Fruit fly (Drosophila melanogaster): ENCODE measurements around the gene Hsp67Bc.
A peak's percentile ranks its signal among the peaks of the same experiment; 100 is the strongest.

Hsp67Bc gene

DNA sequence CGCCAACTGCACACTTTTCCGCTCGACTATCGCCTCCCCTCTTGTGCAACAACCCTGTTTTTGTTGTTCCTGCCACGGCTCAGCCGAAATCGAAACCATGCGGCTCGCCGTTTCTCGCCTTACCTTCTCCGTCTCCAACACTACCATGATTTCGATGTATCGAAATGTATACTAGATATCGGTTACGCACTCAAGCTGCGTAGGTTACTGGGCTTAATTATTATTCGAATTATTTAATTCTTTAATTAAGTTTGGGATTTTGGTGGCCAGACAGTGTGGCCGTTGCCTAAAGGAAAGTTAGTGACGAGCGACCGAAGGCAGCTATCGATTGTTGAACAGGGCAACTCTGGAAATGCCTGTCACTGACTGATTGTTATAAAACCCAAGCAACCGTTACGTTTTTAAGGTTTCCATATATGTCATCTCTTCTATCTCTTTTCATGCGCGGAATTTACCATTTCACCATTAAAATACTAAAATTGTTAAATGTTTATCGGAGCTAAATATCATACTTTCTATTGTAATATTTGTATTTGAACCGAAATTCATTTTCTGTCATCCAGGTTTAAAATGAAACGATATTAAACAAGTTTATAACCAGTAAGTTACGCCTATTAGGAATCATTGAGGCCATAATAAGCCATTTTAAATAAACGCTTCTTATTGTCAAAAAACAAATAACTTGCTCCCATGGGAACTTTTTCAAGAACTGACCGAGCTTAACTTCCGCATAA is 30.0 kb upstream of the Hsp67Bc start, which contains the start of gene eIF4E1 (continued):
- TF ChIP-seq CG1602 (GFP tag; optimal IDR thresholded peaks at IDR 0.05) (no peak), fd102C (GFP tag; optimal IDR thresholded peaks at IDR 0.05) (no peak), amos (GFP tag; IDR thresholded peaks at IDR 0.05; ENCODE audit: partially characterized antibody) (peak; percentile 86), CG4707 (GFP tag; optimal IDR thresholded peaks at IDR 0.05) (no peak), sima (GFP tag; optimal IDR thresholded peaks at IDR 0.05) (no peak), ind (GFP tag; optimal IDR thresholded peaks at IDR 0.05) (no peak), CG17612 (GFP tag; IDR thresholded peaks at IDR 0.05) (no peak), Dref (GFP tag; IDR thresholded peaks at IDR 0.05) (peak; percentile 92), sens-2 (GFP tag; IDR thresholded peaks at IDR 0.05) (no peak), MBD-R2 (GFP tag; IDR thresholded peaks at IDR 0.05) (peak; percentile 78), dysf (GFP tag; IDR thresholded peaks at IDR 0.05) (no peak), tna (GFP tag; IDR thresholded peaks at IDR 0.05; ENCODE audit: partially characterized antibody) (no peak), CG6683 (GFP tag; optimal IDR thresholded peaks at IDR 0.05) (no peak), exex (tag; optimal IDR thresholded peaks at IDR 0.05) (no peak), Doc3 (GFP tag; IDR thresholded peaks at IDR 0.05; ENCODE audit: partially characterized antibody) (no peak; the same call in 2 of the 3 replicates), cad (GFP tag; optimal IDR thresholded peaks at IDR 0.05) (no peak), GATAe (GFP tag; conservative IDR thresholded peaks at IDR 0.05) (no peak), CG11093 (GFP tag; IDR thresholded peaks at IDR 0.05) (no peak), CkIIα-i1 (GFP tag; IDR thresholded peaks at IDR 0.05) (no peak), nmo (GFP tag; optimal IDR thresholded peaks at IDR 0.05) (peak; percentile 53), CG7271 (tag; optimal IDR thresholded peaks at IDR 0.05) (no peak), CG15514 (GFP tag; optimal IDR thresholded peaks at IDR 0.05) (peak; percentile 68), CG10147 (GFP tag; optimal IDR thresholded peaks at IDR 0.05) (peak; percentile 14), CG16779 (GFP tag; IDR thresholded peaks at IDR 0.05) (no peak), CG9437 (GFP tag; optimal IDR thresholded peaks at IDR 0.05) (peak; percentile 96), Abd-B (GFP tag; optimal IDR thresholded peaks at IDR 0.05) (no peak), repo (GFP tag; optimal IDR thresholded peaks at IDR 0.05) (no peak), CG17802 (tag; optimal IDR thresholded peaks at IDR 0.05) (no peak), scrt (GFP tag; optimal IDR thresholded peaks at IDR 0.05) (no peak), CG15073 (GFP tag; optimal IDR thresholded peaks at IDR 0.05) (no peak), Mad (GFP tag; optimal IDR thresholded peaks at IDR 0.05) (no peak), sob (GFP tag; IDR thresholded peaks at IDR 0.05) (peak; percentile 41), CG6254 (GFP tag; optimal IDR thresholded peaks at IDR 0.05) (no peak), B-H1 (GFP tag; IDR thresholded peaks at IDR 0.05) (no peak), CG10209 (GFP tag; optimal IDR thresholded peaks at IDR 0.05) (no peak), sr (GFP tag; IDR thresholded peaks at IDR 0.05) (no peak), CG2129 (GFP tag; IDR thresholded peaks at IDR 0.05; ENCODE audit: partially characterized antibody) (peak; percentile 34; the same call in 1 of the 2 replicates), cg (GFP tag; optimal IDR thresholded peaks at IDR 0.05) (no peak), CG3281 (GFP tag; optimal IDR thresholded peaks at IDR 0.05) (peak; percentile 87), lab (GFP tag; optimal IDR thresholded peaks at IDR 0.05) (no peak), nerfin-2 (GFP tag; IDR thresholded peaks at IDR 0.05; ENCODE audit: partially characterized antibody) (0 out of 2 replicates have a peak, but pooled peaks have one; percentile 42), CG8089 (GFP tag; optimal IDR thresholded peaks at IDR 0.05) (no peak), CG9932 (GFP tag; IDR thresholded peaks at IDR 0.05) (peak; percentile 31; the same call in 1 of the 2 replicates), CG10543 (GFP tag; optimal IDR thresholded peaks at IDR 0.05) (no peak), Oaz (GFP tag; IDR thresholded peaks at IDR 0.05) (no peak), sens (GFP tag) (peak; percentile 78), pfk (GFP tag; optimal IDR thresholded peaks at IDR 0.05) (no peak), CG1647 (GFP tag; optimal IDR thresholded peaks at IDR 0.05) (no peak), CG5245 (GFP tag; optimal IDR thresholded peaks at IDR 0.05) (no peak)

Measured in whole organism, embryonic.